Worm (Caenorhabditis elegans) whole organism, midembryonic: Measurements from ENCODE around the gene T19H12.12.

Experiments
- T22C8.4 ChIP-seq: fragments of 200-800 bp; sonication (Bioruptor generic); IDR thresholded peaks from 2 replicates; pipeline ENCODE4 v1.3.6; 2022; ENCODE audit warnings: missing genetic modification characterization, missing compliant biosample characterization
- flt-1 ChIP-seq: fragments of 200-800 bp; sonication (Bioruptor generic); IDR thresholded peaks from 2 replicates; pipeline ENCODE4 v1.3.6; 2022; ENCODE audit warnings: missing genetic modification characterization, missing compliant biosample characterization
- ref-1 ChIP-seq: fragments of 200-800 bp; sonication (Bioruptor generic); conservative IDR thresholded peaks from 2 replicates; pipeline ENCODE4 v1.3.6; 2022; ENCODE audit warnings: missing genetic modification reagents, missing genetic modification characterization, missing compliant biosample characterization
- tab-1 ChIP-seq: fragments of 200-800 bp; sonication (Bioruptor generic); IDR thresholded peaks from 2 replicates; pipeline ENCODE4 v1.3.6; 2022; ENCODE audit warnings: missing genetic modification characterization, missing compliant biosample characterization
- ztf-23 ChIP-seq: fragments of 200-800 bp; sonication (Bioruptor generic); IDR thresholded peaks from 2 replicates; pipeline ENCODE4 v1.3.6; 2022; ENCODE audit warnings: missing genetic modification reagents, missing genetic modification characterization, missing compliant biosample characterization

ce11 chrV:4932814-4933213, 48.2 kb downstream of the T19H12.12 start, which contains the start of gene C02E7.10:
- no peak for TF ChIP-seq T22C8.4 (GFP tag; lab: Robert Waterston, UW)
- TF ChIP-seq flt-1 (GFP tag; lab: Robert Waterston, UW), result no peak
- no peak for TF ChIP-seq ref-1 (GFP tag; lab: Robert Waterston, UW)
- no peak for TF ChIP-seq ztf-23
- no peak for TF ChIP-seq tab-1 (GFP tag; lab: Robert Waterston, UW)
